Worm (Caenorhabditis elegans) whole organism, L4 larva: ENCODE data around the gene catp-4.

Experiments used
- F49E8.2 ChIP-seq: sonication (generic microtip); optimal IDR thresholded peaks from 2 replicates; lab custom pipeline; 2016; ENCODE audit warnings: missing compliant biosample characterization, mild to moderate bottlenecking, missing genetic modification characterization, borderline replicate concordance
- ces-1 ChIP-seq: fragments of 150-350 bp; sonication (generic microtip); optimal IDR thresholded peaks from 4 replicates; lab custom pipeline; 2014; ENCODE audit warnings: missing biosample characterization, missing genetic modification reagents, missing genetic modification characterization
- jun-1 ChIP-seq: fragments of 150-350 bp; optimal IDR thresholded peaks from 2 replicates; lab custom pipeline; 2014; ENCODE audit warnings: missing biosample characterization, missing genetic modification reagents, missing genetic modification characterization
- mes-2 ChIP-seq: sonication (generic microtip); optimal IDR thresholded peaks from 2 replicates; lab custom pipeline; 2016; ENCODE audit warnings: missing genotype, mild to moderate bottlenecking, missing genetic modification characterization, missing compliant biosample characterization; ENCODE audit not compliant: poor library complexity, severe bottlenecking
- nhr-11 ChIP-seq: fragments of 150-350 bp; optimal IDR thresholded peaks from 2 replicates; lab custom pipeline; 2014; ENCODE audit warnings: missing biosample characterization, missing genetic modification characterization
- pha-4 ChIP-seq, 2 experiments: fragments of 150-350 bp in 1 of 2; fragments of 200-800 bp in 1 of 2; sonication (Bioruptor generic) in 1 of 2; IDR thresholded peaks in 1 of 2; optimal IDR thresholded peaks in 1 of 2; 2 replicates each; pipeline versions ENCODE4 v1.3.6 to Lab custom; 2014 to 2022; ENCODE audit warnings: missing genetic modification characterization in 2 of 2, missing genetic modification reagents in 2 of 2, missing biosample characterization in 1 of 2, missing compliant biosample characterization in 1 of 2
- pqm-1 ChIP-seq: sonication (generic microtip); optimal IDR thresholded peaks from 2 replicates; lab custom pipeline; 2017; ENCODE audit warnings: missing biosample characterization, missing genetic modification characterization
- rbr-2 ChIP-seq: sonication (generic microtip); optimal IDR thresholded peaks from 2 replicates; lab custom pipeline; 2016; ENCODE audit warnings: missing genotype, missing genetic modification characterization, missing compliant biosample characterization
- snpc-4 ChIP-seq: fragments of 150-350 bp; optimal IDR thresholded peaks from 2 replicates; lab custom pipeline; 2014; ENCODE audit warnings: missing biosample characterization, missing genetic modification characterization
- tag-97 ChIP-seq: fragments of 200-800 bp; sonication (Bioruptor generic); IDR thresholded peaks from 2 replicates; pipeline ENCODE4 v1.3.6; 2022; ENCODE audit warnings: missing genetic modification characterization, missing compliant biosample characterization
- unc-39 ChIP-seq: sonication (generic microtip); optimal IDR thresholded peaks from 2 replicates; lab custom pipeline; 2017; ENCODE audit warnings: missing biosample characterization, missing genetic modification characterization

DNA sequence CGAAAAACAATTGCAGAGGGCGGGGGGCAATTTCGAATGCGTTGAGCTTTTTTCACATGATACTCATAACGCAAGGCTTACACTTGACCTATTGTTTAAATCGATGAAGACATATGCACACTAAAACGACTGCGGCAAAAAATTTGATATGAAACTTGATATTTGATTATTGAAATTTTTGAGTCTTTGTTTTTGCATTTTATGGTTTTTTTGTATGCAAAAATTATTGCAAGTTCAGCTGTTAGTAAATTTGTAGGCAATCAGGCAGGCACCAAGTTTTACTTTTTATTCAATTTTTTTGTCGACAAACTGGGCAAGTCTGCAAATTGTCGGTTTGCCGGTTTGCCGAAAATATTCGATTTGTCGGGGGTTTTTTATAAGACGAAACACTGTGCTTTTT, 12.8 kb downstream of the catp-4 start, which contains the start of gene arl-3:
- TF ChIP-seq F49E8.2 (tag; lab: Kevin White, UChicago) (no peak), pha-4 (GFP tag; IDR thresholded peaks at IDR 0.05; lab: Robert Waterston, UW) (no peak), pha-4 (tag; optimal IDR thresholded peaks at IDR 0.05; lab: Kevin White, UChicago) (no peak), tag-97 (no peak), nhr-11 (tag; lab: Kevin White, UChicago) (no peak), pqm-1 (tag; lab: Kevin White, UChicago) (no peak), unc-39 (no peak), mes-2 (tag; lab: Kevin White, UChicago) (no peak), jun-1 (tag; lab: Kevin White, UChicago) (no peak), ces-1 (GFP tag; lab: Kevin White, UChicago) (no peak), rbr-2 (tag; lab: Kevin White, UChicago) (no peak), snpc-4 (tag; lab: Kevin White, UChicago) (no peak)
